Worm (Caenorhabditis elegans): ENCODE measurements around the gene F46B3.8.

Gene F46B3.8

DNA sequence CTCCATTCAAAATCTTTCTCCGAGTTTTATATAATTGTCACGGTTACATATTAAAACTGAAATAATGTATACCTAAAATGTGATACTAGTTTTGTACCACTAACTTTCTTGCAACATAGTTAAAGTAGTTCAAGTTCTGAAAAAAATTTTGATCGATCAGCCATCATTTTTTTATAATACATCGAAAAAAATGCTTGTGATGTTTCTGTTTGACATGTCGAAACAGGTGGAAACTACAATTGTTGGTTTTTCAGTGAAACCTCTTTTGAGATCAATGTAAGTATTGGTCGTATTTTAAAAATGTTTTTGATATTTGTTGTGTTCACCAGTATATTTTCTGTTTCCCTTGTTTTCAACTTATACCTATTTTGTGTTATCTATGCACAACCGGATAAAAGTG is 16.3 kb upstream of the F46B3.8 start, which contains the start of gene srxa-14:
srxa-14 (plus strand) TSS at position 301 of the 400 bp plus-strand sequence.
- TF ChIP-seq unc-55 (GFP tag; optimal IDR thresholded peaks at IDR 0.05) (no peak), ztf-11 (tag; optimal IDR thresholded peaks at IDR 0.05) (no peak), nhr-237 (tag; optimal IDR thresholded peaks at IDR 0.05) (no peak), peb-1 (tag; optimal IDR thresholded peaks at IDR 0.05) (no peak), fos-1 (tag; optimal IDR thresholded peaks at IDR 0.05) (no peak), lsy-2 (tag; optimal IDR thresholded peaks at IDR 0.05) (no peak), F13H6.1 (tag; optimal IDR thresholded peaks at IDR 0.05) (no peak), crh-2 (tag; optimal IDR thresholded peaks at IDR 0.05) (no peak), unc-39 (tag; optimal IDR thresholded peaks at IDR 0.05) (no peak), skn-1 (tag; optimal IDR thresholded peaks at IDR 0.05) (no peak), nhr-11 (tag; optimal IDR thresholded peaks at IDR 0.05) (no peak), ztf-4 (tag; optimal IDR thresholded peaks at IDR 0.05) (no peak), snpc-4 (tag; optimal IDR thresholded peaks at IDR 0.05) (no peak), gmeb-1 (tag; optimal IDR thresholded peaks at IDR 0.05) (no peak), nhr-25 (tag; optimal IDR thresholded peaks at IDR 0.05) (no peak)

DNA sequence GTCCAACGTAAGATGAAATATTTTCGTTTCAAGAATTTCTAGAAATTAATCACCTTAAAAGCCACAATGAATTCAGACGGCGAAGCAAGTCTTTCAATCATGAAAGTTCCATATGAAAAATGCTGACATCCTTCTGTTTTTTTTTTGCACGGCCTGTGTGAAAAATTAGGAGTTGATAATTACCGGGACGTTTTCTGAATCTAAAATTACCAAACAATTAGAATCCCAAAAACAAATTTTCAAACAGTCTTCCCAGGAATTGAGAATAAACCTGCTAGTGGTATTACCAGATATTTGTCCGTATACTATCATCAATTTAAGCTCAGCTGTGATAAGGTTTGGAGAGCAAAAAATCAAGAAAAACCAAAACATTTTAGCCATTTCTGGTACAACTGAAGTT is 15.4 kb upstream of the F46B3.8 start, which contains the start of gene Y44A6B.3:
Y44A6B.3 (minus strand) TSS at position 101 of the 400 bp plus-strand sequence.
- TF ChIP-seq peb-1 (tag; optimal IDR thresholded peaks at IDR 0.05) (no peak), R02D3.7 (tag; optimal IDR thresholded peaks at IDR 0.05) (no peak), blmp-1 (tag; optimal IDR thresholded peaks at IDR 0.05; ENCODE audit: insufficient read depth) (no peak), nhr-23 (tag; optimal IDR thresholded peaks at IDR 0.05) (no peak), gmeb-1 (tag; optimal IDR thresholded peaks at IDR 0.05) (no peak), ztf-11 (tag; optimal IDR thresholded peaks at IDR 0.05) (no peak), Y55F3AM.14 (GFP tag; optimal IDR thresholded peaks at IDR 0.05) (no peak), lsy-2 (tag; optimal IDR thresholded peaks at IDR 0.05) (no peak), dmd-4 (tag; optimal IDR thresholded peaks at IDR 0.05) (no peak), nhr-12 (tag; optimal IDR thresholded peaks at IDR 0.05) (no peak), mbf-1 (tag; optimal IDR thresholded peaks at IDR 0.05) (no peak), ztf-1 (GFP tag; conservative IDR thresholded peaks at IDR 0.05) (no peak), mdl-1 (tag; optimal IDR thresholded peaks at IDR 0.05) (no peak), nhr-21 (tag; optimal IDR thresholded peaks at IDR 0.05) (no peak), elt-1 (tag; optimal IDR thresholded peaks at IDR 0.05) (no peak), unc-39 (tag; optimal IDR thresholded peaks at IDR 0.05) (no peak)

ce11 chrV:20636855-20637254 is 13.9 kb upstream of the F46B3.8 start, which contains the start of gene ttr-13:
Gene ttr-13 (minus strand): TSS chrV:20636955.
- TF ChIP-seq nhr-23 (tag; optimal IDR thresholded peaks at IDR 0.05) = no peak
- no peak for TF ChIP-seq unc-62 (GFP tag; optimal IDR thresholded peaks at IDR 0.05)
- TF ChIP-seq mab-5 (tag; optimal IDR thresholded peaks at IDR 0.05) = no peak
- TF ChIP-seq ztf-11 (tag; optimal IDR thresholded peaks at IDR 0.05) = no peak
- TF ChIP-seq blmp-1 (tag; optimal IDR thresholded peaks at IDR 0.05; ENCODE audit: insufficient read depth) = no peak
- TF ChIP-seq lin-11 (tag; optimal IDR thresholded peaks at IDR 0.05) = no peak

- no peak for TF ChIP-seq egl-27 (tag; optimal IDR thresholded peaks at IDR 0.05)
- no peak for TF ChIP-seq mab-5 (tag; optimal IDR thresholded peaks at IDR 0.05)
- TF ChIP-seq nhr-12 (tag; optimal IDR thresholded peaks at IDR 0.05) = no peak
- no peak for TF ChIP-seq dmd-4 (tag; optimal IDR thresholded peaks at IDR 0.05)
- no peak for TF ChIP-seq mdl-1 (tag; optimal IDR thresholded peaks at IDR 0.05)
- TF ChIP-seq fos-1 (tag; optimal IDR thresholded peaks at IDR 0.05) = no peak
- TF ChIP-seq ztf-11 (tag; optimal IDR thresholded peaks at IDR 0.05) = no peak
- no peak for TF ChIP-seq nhr-23 (tag; optimal IDR thresholded peaks at IDR 0.05)
- no peak for TF ChIP-seq snpc-4 (tag; optimal IDR thresholded peaks at IDR 0.05)
- no peak for TF ChIP-seq ztf-4 (tag; optimal IDR thresholded peaks at IDR 0.05)
- no peak for TF ChIP-seq nhr-25 (tag; optimal IDR thresholded peaks at IDR 0.05)
- no peak for TF ChIP-seq peb-1 (tag; optimal IDR thresholded peaks at IDR 0.05)
- no peak for TF ChIP-seq unc-39 (tag; optimal IDR thresholded peaks at IDR 0.05)
- TF ChIP-seq skn-1 (tag; optimal IDR thresholded peaks at IDR 0.05) = no peak
- no peak for TF ChIP-seq F13H6.1 (tag; optimal IDR thresholded peaks at IDR 0.05)
Observed at ce11 chrV:20634330-20634729, 11.4 kb upstream of the F46B3.8 start, which contains the start of gene F46B3.16. Gene F46B3.16 (plus strand): TSS chrV:20634630.

DNA sequence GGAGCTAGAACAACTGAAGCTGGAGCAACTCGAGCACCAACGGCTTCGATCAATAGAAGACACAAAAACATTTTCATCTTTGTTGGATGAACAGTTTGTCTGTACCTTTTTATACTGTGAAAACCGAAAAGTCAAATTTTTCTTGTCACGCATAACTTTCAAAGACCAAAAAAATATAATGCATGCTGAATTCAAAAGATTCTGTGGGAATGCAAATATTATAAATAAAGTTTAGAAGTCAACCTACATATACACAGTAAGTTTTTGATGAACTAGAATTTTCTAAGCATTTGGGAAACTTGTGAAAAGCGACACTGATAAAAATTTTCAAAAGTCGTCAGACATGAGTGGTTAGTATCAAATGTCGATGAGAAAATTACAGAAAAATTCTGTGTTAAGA is 10.7 kb upstream of the F46B3.8 start, which contains the start of gene F46B3.15:
F46B3.15 (minus strand) TSS at position 101 of the 400 bp plus-strand sequence.
- no peak for TF ChIP-seq sem-4 (tag; optimal IDR thresholded peaks at IDR 0.05)
- TF ChIP-seq nhr-23 (tag; optimal IDR thresholded peaks at IDR 0.05) = no peak

DNA sequence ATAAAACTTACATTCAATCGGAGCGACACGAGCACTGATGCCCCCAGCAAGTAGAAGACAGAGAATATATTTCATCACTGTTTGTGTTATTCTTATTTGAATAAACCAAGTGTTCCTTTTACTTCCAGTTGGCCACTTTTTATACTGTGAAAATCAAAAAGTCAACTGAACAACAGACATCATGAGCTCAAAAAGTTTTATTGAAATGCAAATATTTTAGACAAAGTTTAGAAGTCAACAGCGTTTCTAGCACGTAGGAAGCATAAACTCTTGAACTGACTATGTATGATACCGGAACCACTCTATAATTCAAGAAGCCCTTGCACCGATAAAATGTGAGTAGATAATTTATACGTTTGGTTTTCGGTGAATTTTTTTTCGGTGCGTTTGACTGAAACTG is 8.3 kb upstream of the F46B3.8 start, which contains the start of gene F46B3.14:
F46B3.14 (minus strand) TSS at position 101 of the 400 bp plus-strand sequence.
- TF ChIP-seq nhr-129 (tag; optimal IDR thresholded peaks at IDR 0.05) (no peak), ZK546.5 (tag; optimal IDR thresholded peaks at IDR 0.05) (no peak), R02D3.7 (tag; optimal IDR thresholded peaks at IDR 0.05) (no peak), Y55F3AM.14 (GFP tag; optimal IDR thresholded peaks at IDR 0.05) (no peak), peb-1 (tag; optimal IDR thresholded peaks at IDR 0.05) (no peak), sma-9 (GFP tag; optimal IDR thresholded peaks at IDR 0.05) (no peak), sma-9 (tag; optimal IDR thresholded peaks at IDR 0.05) (no peak), nhr-23 (tag; optimal IDR thresholded peaks at IDR 0.05) (no peak), gmeb-1 (tag; optimal IDR thresholded peaks at IDR 0.05) (no peak), nhr-11 (tag; optimal IDR thresholded peaks at IDR 0.05) (no peak), nhr-21 (tag; optimal IDR thresholded peaks at IDR 0.05) (no peak), ama-1 (optimal IDR thresholded peaks at IDR 0.05) (no peak), ceh-16 (tag; optimal IDR thresholded peaks at IDR 0.05) (no peak), snpc-4 (tag; optimal IDR thresholded peaks at IDR 0.05) (no peak), ceh-82 (tag; optimal IDR thresholded peaks at IDR 0.05) (no peak), lin-13 (GFP tag; optimal IDR thresholded peaks at IDR 0.05) (no peak), mab-5 (tag; optimal IDR thresholded peaks at IDR 0.05) (no peak), aly-2 (tag; optimal IDR thresholded peaks at IDR 0.05) (no peak), egl-27 (tag; optimal IDR thresholded peaks at IDR 0.05) (no peak), nhr-77 (tag; optimal IDR thresholded peaks at IDR 0.05) (no peak)

All from whole organism, L2 larva.